Fruit fly (Drosophila melanogaster): ENCODE data around the gene CG7148.

Gene CG7148

DNA sequence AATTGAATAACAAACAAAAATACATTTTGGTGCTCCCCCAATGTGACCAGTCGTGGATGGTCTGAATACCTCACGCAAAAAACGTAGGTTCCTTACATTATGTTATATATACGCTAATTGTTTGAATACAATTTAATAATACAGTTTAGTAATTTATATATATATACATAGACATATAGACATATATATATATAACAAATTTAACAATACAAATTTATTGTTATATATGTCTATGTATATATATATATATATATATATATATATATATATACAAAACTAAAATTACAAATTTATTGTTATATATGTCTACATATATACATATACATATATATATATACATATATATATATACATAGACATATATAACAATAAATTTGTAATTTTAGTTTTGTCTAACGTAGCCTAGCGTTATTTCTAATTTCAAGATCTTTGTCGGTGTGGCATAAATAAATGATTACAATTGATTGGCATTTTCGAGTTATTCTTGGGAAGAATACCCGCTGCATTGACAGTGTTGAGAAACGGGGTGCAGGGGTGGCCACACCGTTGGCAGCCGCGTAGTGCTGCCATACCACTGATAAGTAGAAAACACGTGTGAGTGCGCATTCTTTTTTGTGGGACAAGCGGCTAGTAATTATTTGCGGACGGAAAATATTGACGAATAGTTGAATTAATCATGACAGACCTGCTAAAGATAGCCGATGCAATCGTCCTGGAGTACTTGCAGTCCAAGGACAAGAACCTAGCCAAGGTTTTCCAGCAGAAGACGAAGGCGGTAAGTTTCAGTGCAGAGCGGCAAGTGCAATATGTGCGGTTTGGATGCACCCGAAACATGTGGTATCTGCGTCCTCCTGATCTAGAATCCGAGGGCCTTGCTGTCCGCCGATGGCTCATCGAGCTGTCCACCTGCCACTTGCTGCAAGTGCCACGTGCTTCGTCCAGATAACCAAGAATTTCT is at the start of gene CG7148, which contains the start of gene Nopp140:
TSS of gene CG7148 (minus strand) at position 51 of the 958 bp plus-strand sequence.
TSS of gene Nopp140 (plus strand) at position 572 of the 958 bp plus-strand sequence.
- TF ChIP-seq CG8478 (optimal IDR thresholded peaks at IDR 0.05): no peak
- peak in 1 of 2 experiments; percentile 26 for TF ChIP-seq CTCF (optimal IDR thresholded peaks at IDR 0.05)

DNA sequence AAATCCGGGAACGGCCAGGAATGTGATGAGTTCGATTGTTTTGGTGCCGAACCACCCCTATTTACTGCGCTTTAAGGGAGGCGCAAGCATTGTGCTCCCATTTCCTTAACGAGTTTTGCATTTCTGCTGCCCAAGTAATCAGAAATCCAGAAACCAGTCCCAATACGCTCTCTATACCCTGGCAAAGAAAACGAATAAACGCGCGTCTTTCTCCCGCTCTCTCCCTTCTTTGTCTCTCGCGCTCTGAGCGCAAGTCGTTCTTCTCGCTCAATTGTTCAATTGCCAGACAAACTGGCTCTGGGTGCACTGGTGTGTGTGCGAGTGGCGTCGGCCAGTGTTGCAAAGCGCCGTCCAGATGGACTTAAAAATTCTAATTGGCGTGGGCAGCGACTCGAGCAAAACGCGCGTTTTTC is 48.4 kb upstream of the CG7148 start:
- TF ChIP-seq CTCF (optimal IDR thresholded peaks at IDR 0.05) (peak in 1 of 2 experiments; percentile 17), CG8478 (optimal IDR thresholded peaks at IDR 0.05) (no peak)

DNA sequence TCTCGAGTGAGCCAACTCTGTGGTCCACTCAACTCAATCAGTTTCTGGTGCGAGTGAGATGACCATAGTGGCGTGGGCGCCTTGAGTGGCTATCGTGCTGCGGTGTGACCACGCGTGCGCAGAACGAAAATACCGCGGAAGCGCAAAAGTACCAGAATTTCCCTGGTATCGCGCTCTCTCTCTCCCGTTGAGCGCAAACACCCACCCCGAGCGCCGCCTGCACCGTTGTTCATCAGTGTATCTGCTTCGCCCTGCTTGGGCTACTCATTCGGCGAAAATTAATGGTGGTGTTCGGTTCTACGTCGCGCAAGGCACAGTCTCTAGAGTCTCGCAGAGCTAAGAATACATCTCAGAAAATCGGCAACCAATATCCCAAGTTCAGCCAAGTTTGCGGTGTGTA is 47.3 kb upstream of the CG7148 start:
- TF ChIP-seq CG8478 (optimal IDR thresholded peaks at IDR 0.05): no peak
- TF ChIP-seq CTCF (optimal IDR thresholded peaks at IDR 0.05): peak; percentile 11 to 34

DNA sequence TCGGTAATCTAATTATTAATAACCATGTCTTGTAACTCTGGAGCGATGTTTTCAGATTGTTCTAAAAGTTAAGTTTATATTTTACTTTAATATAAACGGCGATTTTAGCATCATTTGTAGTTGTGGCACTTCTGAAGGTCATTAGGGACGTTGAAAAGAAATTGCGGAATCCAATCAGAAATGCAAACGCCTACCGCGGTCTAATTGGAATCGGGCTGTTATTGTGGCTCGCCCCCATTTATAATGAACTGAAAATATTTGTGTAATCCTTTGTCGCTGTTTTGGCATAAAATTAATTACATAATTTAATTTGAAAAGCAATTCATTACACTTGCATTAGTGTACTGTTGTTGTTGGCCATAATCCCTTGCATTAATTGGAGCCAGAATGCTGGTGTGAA is 46.2 kb upstream of the CG7148 start:
- no peak for TF ChIP-seq CTCF (optimal IDR thresholded peaks at IDR 0.05)
- TF ChIP-seq CG8478 (optimal IDR thresholded peaks at IDR 0.05): no peak

DNA sequence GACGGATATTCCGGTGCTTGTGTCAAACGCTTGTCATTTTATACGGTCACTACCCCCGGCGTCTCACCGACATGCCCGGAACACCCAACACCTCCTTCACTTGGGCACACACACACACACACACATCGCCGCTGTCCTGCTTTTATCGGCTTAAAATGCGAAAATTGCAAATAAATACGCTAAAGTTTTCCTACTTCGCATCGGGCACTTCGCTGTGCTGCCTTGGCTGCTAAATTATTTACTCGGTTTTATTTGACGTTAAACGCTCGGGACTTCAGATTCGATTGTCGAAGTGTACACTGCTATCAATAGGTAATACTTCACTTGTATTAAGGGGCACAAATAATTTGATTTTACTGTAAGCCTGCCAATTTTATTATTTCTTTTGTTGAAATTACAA is 39.8 kb upstream of the CG7148 start:
- TF ChIP-seq CTCF (optimal IDR thresholded peaks at IDR 0.05) (no peak), CG8478 (optimal IDR thresholded peaks at IDR 0.05) (no peak)

DNA sequence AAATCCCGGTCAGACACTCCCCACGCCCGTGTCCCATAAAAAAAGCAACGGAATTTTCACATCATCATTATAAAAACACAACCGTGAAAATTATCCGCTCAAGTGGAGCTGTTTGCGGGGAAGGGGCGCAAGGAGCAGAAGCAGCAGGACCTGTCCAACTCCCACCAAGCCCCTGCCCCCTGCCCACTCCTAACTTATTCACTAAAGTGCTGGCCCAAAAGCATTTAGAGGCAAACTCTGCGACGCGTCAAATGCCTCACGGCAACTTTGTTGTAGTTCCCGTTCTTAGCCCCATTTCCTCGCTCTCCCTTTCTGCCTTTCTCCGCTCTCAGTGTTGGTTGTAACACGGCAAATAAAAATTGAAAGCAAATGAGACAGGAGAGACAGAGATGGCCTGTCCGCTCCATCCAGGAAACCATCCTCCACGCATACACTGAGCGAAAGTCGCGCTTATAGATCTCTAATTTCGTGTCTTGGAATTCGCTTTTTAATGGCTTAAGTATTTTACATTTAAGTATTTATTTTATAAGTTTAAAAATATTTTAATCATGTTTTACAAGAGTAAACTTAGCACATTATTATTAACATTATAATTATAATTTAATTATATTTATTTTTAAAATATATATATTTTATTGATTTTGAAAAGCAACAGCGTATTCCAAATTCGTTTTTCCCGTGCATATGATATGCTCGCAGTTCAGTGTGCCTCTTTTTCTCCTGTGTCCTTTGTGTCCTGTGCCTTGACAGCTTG is 27.4 kb upstream of the CG7148 start:
- TF ChIP-seq CG8478 (optimal IDR thresholded peaks at IDR 0.05) (no peak), CTCF (optimal IDR thresholded peaks at IDR 0.05) (no peak)

DNA sequence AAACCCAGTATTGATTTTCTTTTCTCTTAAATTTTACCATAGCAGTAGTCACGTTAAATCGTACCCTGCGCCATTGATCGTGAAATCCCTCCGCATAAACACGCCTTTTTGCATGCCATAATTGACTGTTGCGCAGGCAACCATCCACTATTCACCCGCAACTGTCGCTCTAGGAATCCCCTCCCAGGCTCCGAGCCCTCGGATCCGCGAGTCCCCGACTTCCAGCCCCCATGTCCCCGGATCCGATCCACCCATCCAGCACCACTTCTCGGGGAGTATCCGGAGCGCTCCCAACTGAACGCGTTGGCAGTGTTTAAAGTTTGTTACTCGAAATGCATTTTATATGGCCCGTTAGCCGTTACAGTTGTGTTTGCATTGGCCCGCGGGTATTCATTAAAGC is 16.3 kb upstream of the CG7148 start:
- TF ChIP-seq CG8478 (optimal IDR thresholded peaks at IDR 0.05): no peak
- TF ChIP-seq CTCF (optimal IDR thresholded peaks at IDR 0.05): no peak

DNA sequence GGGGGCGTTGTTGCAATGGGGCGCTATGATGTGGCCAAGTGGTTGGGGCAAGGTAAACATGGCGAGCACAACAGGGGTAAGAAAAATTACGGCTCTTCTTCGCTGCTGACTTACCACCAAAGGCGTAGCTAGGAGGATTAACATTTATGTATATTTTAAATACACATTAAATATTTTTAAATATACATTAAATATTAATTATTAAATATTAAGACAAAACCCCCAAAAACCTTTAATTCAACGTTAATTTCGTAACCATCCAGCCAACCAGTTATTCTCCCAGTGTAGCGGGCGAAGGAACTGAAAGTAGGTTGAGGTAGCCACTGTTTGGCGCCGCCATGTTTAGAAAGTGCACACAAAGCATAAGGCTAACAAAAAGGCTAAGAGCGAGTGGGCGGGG is 14.5 kb upstream of the CG7148 start:
- no peak for TF ChIP-seq CG8478 (optimal IDR thresholded peaks at IDR 0.05)
- TF ChIP-seq CTCF (optimal IDR thresholded peaks at IDR 0.05): no peak

DNA sequence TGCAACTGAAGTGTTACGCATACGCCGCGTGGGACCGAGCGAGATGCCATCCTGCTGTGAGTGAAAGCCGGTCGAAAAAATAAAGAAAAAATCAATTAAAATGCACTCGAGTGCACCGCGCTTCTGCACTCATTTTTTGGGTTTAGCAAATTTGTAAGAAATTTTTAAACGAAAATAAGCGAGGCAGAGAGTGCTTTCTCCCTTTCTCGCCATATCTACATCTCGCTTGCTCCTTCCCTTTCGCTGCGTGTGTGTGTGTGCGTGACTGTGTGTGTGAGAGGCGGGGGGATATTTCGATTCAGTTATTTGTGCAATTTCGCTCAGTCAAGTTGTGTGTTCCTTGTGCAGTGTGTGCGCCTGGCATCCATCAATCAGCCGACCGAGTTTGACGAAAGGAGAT is 12.4 kb upstream of the CG7148 start, which contains the start of gene mub:
TSS of gene mub (plus strand) at position 301 of the 400 bp plus-strand sequence.
- TF ChIP-seq CG8478 (optimal IDR thresholded peaks at IDR 0.05): no peak
- TF ChIP-seq CTCF (optimal IDR thresholded peaks at IDR 0.05): no peak

DNA sequence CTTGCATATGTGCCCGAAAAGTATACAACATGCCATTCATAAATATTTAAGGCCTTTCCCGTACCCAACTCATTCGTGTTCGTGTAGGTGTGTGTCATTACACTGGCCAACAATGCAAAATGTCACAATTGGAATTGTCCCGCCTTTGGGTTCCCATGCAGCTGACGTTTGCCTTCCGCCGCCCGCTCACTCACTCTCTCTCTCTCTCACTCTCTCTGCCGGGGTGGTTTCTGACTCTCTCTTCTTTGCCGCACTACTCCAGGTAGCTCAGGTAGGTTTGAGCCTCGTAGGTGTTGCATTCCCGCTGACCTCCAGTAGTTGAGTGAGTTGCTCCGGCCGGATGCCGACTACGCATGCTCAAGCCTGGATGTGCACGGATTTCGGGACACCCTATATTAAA is 11.3 kb upstream of the CG7148 start:
- no peak for TF ChIP-seq CG8478 (optimal IDR thresholded peaks at IDR 0.05)
- TF ChIP-seq CTCF (optimal IDR thresholded peaks at IDR 0.05): no peak

DNA sequence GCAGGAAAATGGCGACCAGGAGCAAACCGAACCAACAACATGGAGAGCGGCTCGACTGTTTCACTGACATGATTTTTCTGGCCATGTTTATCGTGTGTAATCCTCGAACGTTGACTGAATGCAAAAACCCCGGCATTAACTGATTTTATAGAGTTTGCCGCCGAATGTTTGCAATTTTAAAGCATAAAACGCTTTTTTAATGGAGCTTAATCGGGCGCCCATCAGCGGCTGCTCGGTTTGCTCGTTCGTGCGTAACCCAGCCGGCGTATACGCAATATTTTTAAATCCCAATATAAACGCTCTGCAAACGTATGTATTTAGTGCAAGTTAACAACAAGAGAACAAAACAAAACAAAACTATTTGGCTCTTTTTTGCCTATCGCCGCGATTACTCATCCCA is 10.2 kb upstream of the CG7148 start, which contains the start of gene CG14563:
TSS of gene CG14563 (minus strand) at position 101 of the 400 bp plus-strand sequence.
- TF ChIP-seq CTCF (optimal IDR thresholded peaks at IDR 0.05) (no peak), CG8478 (optimal IDR thresholded peaks at IDR 0.05) (no peak)

DNA sequence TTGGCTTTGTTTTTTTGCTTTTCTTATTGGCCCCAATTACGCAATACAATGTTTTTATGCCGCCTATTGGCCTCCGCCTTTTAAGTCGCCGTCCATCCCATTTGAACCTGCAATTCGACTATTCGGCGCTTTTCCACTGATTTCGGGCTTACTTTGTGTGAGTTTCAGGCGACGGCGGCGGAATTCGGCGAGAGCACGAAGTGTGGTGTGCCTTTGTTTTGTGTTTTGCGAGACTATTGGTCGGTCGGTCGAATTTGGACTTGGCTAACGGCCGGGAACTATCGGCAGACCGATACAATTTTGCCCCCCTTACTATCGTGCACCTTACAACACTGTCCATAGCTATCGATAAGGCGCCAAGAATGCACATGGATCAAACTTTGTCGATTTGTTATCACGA is 9.0 kb upstream of the CG7148 start, which contains the start of gene P5CDh1:
TSS of gene P5CDh1 (minus strand) at position 278 of the 400 bp plus-strand sequence.
- TF ChIP-seq CG8478 (optimal IDR thresholded peaks at IDR 0.05) (no peak), CTCF (optimal IDR thresholded peaks at IDR 0.05) (no peak)

DNA sequence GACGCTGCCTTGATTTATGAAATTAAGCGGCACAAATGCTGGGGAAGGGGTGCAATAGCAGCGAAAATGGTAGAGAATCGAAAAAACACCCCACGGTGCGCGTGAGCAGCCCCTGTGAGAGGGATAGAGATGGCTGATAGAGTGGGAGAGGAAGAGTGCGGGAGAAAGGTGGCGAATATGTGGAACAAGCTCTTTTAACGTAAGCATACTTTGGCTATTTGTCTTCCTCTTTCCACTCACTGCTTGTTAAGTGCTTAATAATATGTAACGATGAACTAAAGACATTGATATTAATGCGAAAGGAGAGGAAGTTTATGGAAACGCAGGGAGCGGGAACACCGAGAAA is 8.6 kb upstream of the CG7148 start:
- TF ChIP-seq CTCF (optimal IDR thresholded peaks at IDR 0.05) (no peak), CG8478 (optimal IDR thresholded peaks at IDR 0.05) (no peak)

DNA sequence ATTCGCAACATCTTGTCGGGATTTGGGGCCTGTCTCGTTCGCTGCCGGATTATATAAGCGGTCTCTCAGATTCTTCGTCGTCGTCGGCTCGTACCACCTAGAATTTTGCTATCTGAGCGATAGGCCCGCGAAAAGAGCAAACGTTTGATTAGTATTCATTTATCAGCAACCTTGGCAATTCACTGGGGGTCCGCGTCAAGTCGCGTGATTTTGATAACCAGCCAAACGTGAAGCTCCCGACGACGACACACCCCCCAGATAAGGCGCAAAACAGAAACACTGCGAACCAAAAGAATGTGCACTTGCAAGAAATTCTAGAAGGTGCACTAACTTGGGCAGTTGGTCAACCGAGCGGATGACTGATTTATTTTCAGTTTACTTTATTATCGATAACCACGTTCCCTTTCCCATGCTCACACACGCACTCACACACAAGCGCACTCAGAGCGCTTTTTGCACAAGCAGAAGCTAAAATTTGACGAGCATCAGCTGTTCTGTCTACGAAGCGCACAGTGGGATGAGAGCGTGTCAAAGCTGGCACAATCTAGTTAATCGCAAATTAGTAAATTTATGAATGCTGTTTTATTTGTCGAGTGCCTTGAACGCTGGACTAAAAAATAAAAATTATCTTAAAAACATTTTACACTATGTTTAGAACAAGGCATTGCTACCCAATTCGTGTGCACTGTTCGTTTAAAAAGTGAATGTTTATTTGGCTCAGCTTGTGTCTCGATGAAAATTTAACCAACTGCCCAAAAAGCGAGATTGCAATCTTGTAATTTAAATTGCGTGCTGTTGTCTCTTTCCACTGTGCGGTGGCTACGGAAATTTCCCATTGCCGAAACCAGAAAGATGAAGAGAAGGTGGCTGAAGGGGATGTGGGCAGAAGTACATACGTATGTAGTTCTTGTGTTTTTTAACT is 7.9 kb upstream of the CG7148 start:
- no peak for TF ChIP-seq CTCF (optimal IDR thresholded peaks at IDR 0.05)
- no peak for TF ChIP-seq CG8478 (optimal IDR thresholded peaks at IDR 0.05)
